Fruit fly (Drosophila melanogaster) whole organism, prepupa: Measurements from ENCODE around the gene CG43373.

Source experiments
- Blimp-1 ChIP-seq: fragments of 200-800 bp; sonication (Bioruptor generic); optimal IDR thresholded peaks from 3 replicates; lab custom pipeline; 2017; ENCODE audit warnings: missing biosample characterization, missing genetic modification characterization, mild to moderate bottlenecking, moderate library complexity, missing genetic modification reagents
- CG10631 ChIP-seq: fragments of 200-800 bp; sonication (Bioruptor generic); optimal IDR thresholded peaks from 2 replicates; lab custom pipeline; 2016; ENCODE audit warnings: missing biosample characterization, missing genetic modification characterization
- CG10669 ChIP-seq: fragments of 200-800 bp; sonication (Bioruptor generic); optimal IDR thresholded peaks from 3 replicates; lab custom pipeline; 2018; ENCODE audit warnings: missing biosample characterization, mild to moderate bottlenecking, missing genetic modification characterization, moderate library complexity
- CG11294 ChIP-seq: fragments of 200-800 bp; sonication (Bioruptor generic); IDR thresholded peaks from 2 replicates; pipeline ENCODE4 v1.3.6; 2022; ENCODE audit warnings: missing biosample characterization, missing genetic modification characterization
- CG11762 ChIP-seq: fragments of 200-800 bp; sonication (Bioruptor generic); optimal IDR thresholded peaks from 3 replicates; lab custom pipeline; 2016; ENCODE audit warnings: missing biosample characterization, missing genetic modification characterization; ENCODE audit not compliant: insufficient read depth
- CG11902 ChIP-seq: fragments of 200-800 bp; sonication (Bioruptor generic); optimal IDR thresholded peaks from 3 replicates; lab custom pipeline; 2016; ENCODE audit warnings: missing biosample characterization, missing genetic modification characterization
- CG15336 ChIP-seq: fragments of 200-800 bp; sonication (Bioruptor generic); IDR thresholded peaks from 2 replicates; pipeline ENCODE4 v1.3.6; 2022; ENCODE audit warnings: missing biosample characterization, missing genetic modification characterization
- CG1621 ChIP-seq: fragments of 200-800 bp; sonication (Bioruptor generic); optimal IDR thresholded peaks from 3 replicates; lab custom pipeline; 2018; ENCODE audit warnings: missing biosample characterization, mild to moderate bottlenecking, missing genetic modification characterization
- CG16779 ChIP-seq: fragments of 200-800 bp; sonication (Bioruptor generic); optimal IDR thresholded peaks from 3 replicates; lab custom pipeline; 2017; ENCODE audit warnings: missing biosample characterization, mild to moderate bottlenecking, missing genetic modification characterization
- CG3919 ChIP-seq: fragments of 200-800 bp; sonication (Bioruptor generic); optimal IDR thresholded peaks from 3 replicates; lab custom pipeline; 2016; ENCODE audit warnings: missing biosample characterization, missing genetic modification characterization
- CG6163 ChIP-seq: fragments of 200-800 bp; sonication (Bioruptor generic); IDR thresholded peaks from 3 replicates; pipeline ENCODE4 v1.3.6; 2022; ENCODE audit warnings: missing biosample characterization, missing genetic modification characterization
- CG6276 ChIP-seq: fragments of 200-800 bp; sonication (Bioruptor generic); optimal IDR thresholded peaks from 2 replicates; lab custom pipeline; 2017; ENCODE audit warnings: missing biosample characterization, mild to moderate bottlenecking, missing genetic modification characterization
- CG6792 ChIP-seq: fragments of 200-800 bp; sonication (Bioruptor generic); optimal IDR thresholded peaks from 3 replicates; lab custom pipeline; 2016; ENCODE audit warnings: missing biosample characterization, missing genetic modification characterization
- CG6854 ChIP-seq: fragments of 200-800 bp; sonication (Bioruptor generic); optimal IDR thresholded peaks from 2 replicates; lab custom pipeline; 2017; ENCODE audit warnings: missing biosample characterization, mild to moderate bottlenecking, missing genetic modification characterization
- CG7368 ChIP-seq: fragments of 200-800 bp; sonication (Bioruptor generic); optimal IDR thresholded peaks from 3 replicates; lab custom pipeline; 2016; ENCODE audit warnings: missing biosample characterization, missing genetic modification characterization
- CG8119 ChIP-seq: fragments of 200-800 bp; sonication (Bioruptor generic); IDR thresholded peaks from 3 replicates; pipeline ENCODE4 v1.3.6; 2022; ENCODE audit warnings: missing biosample characterization, missing genetic modification characterization
- CG8319 ChIP-seq: fragments of 200-800 bp; sonication (Bioruptor generic); optimal IDR thresholded peaks from 3 replicates; lab custom pipeline; 2016; ENCODE audit warnings: missing biosample characterization, missing genetic modification characterization
- CG8632 ChIP-seq: fragments of 200-800 bp; sonication (Bioruptor generic); optimal IDR thresholded peaks from 3 replicates; lab custom pipeline; 2016; ENCODE audit warnings: missing biosample characterization, missing genetic modification characterization
- CG9139 ChIP-seq: fragments of 200-800 bp; sonication (Bioruptor generic); optimal IDR thresholded peaks from 3 replicates; lab custom pipeline; 2017; ENCODE audit warnings: missing biosample characterization, mild to moderate bottlenecking, missing genetic modification characterization
- Eip75B ChIP-seq: fragments of 200-800 bp; sonication (Bioruptor generic); optimal IDR thresholded peaks from 3 replicates; lab custom pipeline; 2016; ENCODE audit warnings: missing biosample characterization, missing genetic modification characterization
- Eip78C ChIP-seq: fragments of 200-800 bp; sonication (Bioruptor generic); peaks from one replicate; lab custom pipeline; 2016; ENCODE audit warnings: missing biosample characterization, missing genetic modification characterization
- Gug ChIP-seq: fragments of 200-800 bp; sonication (Bioruptor generic); IDR thresholded peaks from 2 replicates; pipeline ENCODE4 v1.3.6; 2022; ENCODE audit warnings: missing biosample characterization, missing genetic modification characterization
- Hr38 ChIP-seq: sonication (Bioruptor generic); optimal IDR thresholded peaks from 2 replicates; lab custom pipeline; 2016; ENCODE audit warnings: missing biosample characterization, missing genetic modification characterization
- Hr39 ChIP-seq: fragments of 200-800 bp; sonication (Bioruptor generic); optimal IDR thresholded peaks from 2 replicates; lab custom pipeline; 2016; ENCODE audit warnings: missing biosample characterization, missing genetic modification characterization
- Lpt ChIP-seq: fragments of 200-800 bp; sonication (Bioruptor generic); optimal IDR thresholded peaks from 3 replicates; lab custom pipeline; 2016; ENCODE audit warnings: missing biosample characterization, missing genetic modification characterization
- Met ChIP-seq: fragments of 200-800 bp; sonication (Bioruptor generic); optimal IDR thresholded peaks from 3 replicates; lab custom pipeline; 2016; ENCODE audit warnings: missing biosample characterization, missing genetic modification characterization
- OdsH ChIP-seq: fragments of 200-800 bp; sonication (Bioruptor generic); optimal IDR thresholded peaks from 3 replicates; lab custom pipeline; 2016; ENCODE audit warnings: missing biosample characterization, missing genetic modification characterization
- Smox ChIP-seq: fragments of 200-800 bp; sonication (Bioruptor generic); optimal IDR thresholded peaks from 3 replicates; lab custom pipeline; 2016; ENCODE audit warnings: missing biosample characterization, missing genetic modification characterization
- Sox102F ChIP-seq: fragments of 200-800 bp; sonication (Bioruptor generic); optimal IDR thresholded peaks from 2 replicates; lab custom pipeline; 2016; ENCODE audit warnings: missing biosample characterization, mild to moderate bottlenecking, missing genetic modification characterization
- Sox15 ChIP-seq: fragments of 200-800 bp; sonication (Bioruptor generic); optimal IDR thresholded peaks from 3 replicates; lab custom pipeline; 2016; ENCODE audit warnings: missing biosample characterization, missing genetic modification characterization
- achi ChIP-seq: fragments of 200-800 bp; sonication (Bioruptor generic); optimal IDR thresholded peaks from 3 replicates; lab custom pipeline; 2016; ENCODE audit warnings: missing biosample characterization, missing genetic modification characterization
- acj6 ChIP-seq: fragments of 200-800 bp; sonication (Bioruptor generic); optimal IDR thresholded peaks from 3 replicates; lab custom pipeline; 2016; ENCODE audit warnings: missing biosample characterization, missing genetic modification characterization
- cyc ChIP-seq: fragments of 200-800 bp; sonication (Bioruptor generic); optimal IDR thresholded peaks from 3 replicates; lab custom pipeline; 2016; ENCODE audit warnings: missing biosample characterization, missing genetic modification characterization
- dac ChIP-seq: fragments of 200-800 bp; sonication (Bioruptor generic); optimal IDR thresholded peaks from 2 replicates; lab custom pipeline; 2017; ENCODE audit warnings: missing biosample characterization, mild to moderate bottlenecking, missing genetic modification characterization
- dsx ChIP-seq: fragments of 200-800 bp; optimal IDR thresholded peaks from 3 replicates; lab custom pipeline; 2019; ENCODE audit warnings: missing biosample characterization, mild to moderate bottlenecking, missing genetic modification characterization, moderate library complexity; ENCODE audit not compliant: poor library complexity, severe bottlenecking
- eg ChIP-seq: fragments of 200-800 bp; sonication (Bioruptor generic); IDR thresholded peaks from 3 replicates; pipeline ENCODE4 v1.3.6; 2022; ENCODE audit warnings: missing biosample characterization, missing genetic modification characterization
- esn ChIP-seq: fragments of 200-800 bp; sonication (Bioruptor generic); optimal IDR thresholded peaks from 2 replicates; lab custom pipeline; 2016; ENCODE audit warnings: missing biosample characterization, mild to moderate bottlenecking, missing genetic modification characterization, moderate library complexity
- fd59A ChIP-seq: fragments of 200-800 bp; sonication (Bioruptor generic); optimal IDR thresholded peaks from 2 replicates; lab custom pipeline; 2017; ENCODE audit warnings: missing biosample characterization, mild to moderate bottlenecking, missing genetic modification characterization, missing genetic modification reagents
- fd85E ChIP-seq: fragments of 200-800 bp; sonication (Bioruptor generic); optimal IDR thresholded peaks from 3 replicates; lab custom pipeline; 2016; ENCODE audit warnings: missing biosample characterization, missing genetic modification characterization
- fkh ChIP-seq: fragments of 200-800 bp; sonication (Bioruptor generic); optimal IDR thresholded peaks from 3 replicates; lab custom pipeline; 2017; ENCODE audit warnings: missing biosample characterization, mild to moderate bottlenecking, missing genetic modification characterization, moderate library complexity
- lz ChIP-seq: fragments of 200-800 bp; sonication (Bioruptor generic); optimal IDR thresholded peaks from 3 replicates; lab custom pipeline; 2016; ENCODE audit warnings: missing biosample characterization, missing genetic modification characterization
- net ChIP-seq: fragments of 200-800 bp; sonication (Bioruptor generic); optimal IDR thresholded peaks from 3 replicates; lab custom pipeline; 2016; ENCODE audit warnings: missing biosample characterization, missing genetic modification characterization
- salr ChIP-seq, 2 experiments: fragments of 200-800 bp; sonication (Bioruptor generic); optimal IDR thresholded peaks; 3 replicates each; lab custom pipeline; 2016 to 2018; ENCODE audit warnings: missing biosample characterization in 2 of 2, missing genetic modification characterization in 2 of 2, mild to moderate bottlenecking in 1 of 2
- svp ChIP-seq: fragments of 200-800 bp; sonication (Bioruptor generic); peaks from one replicate; lab custom pipeline; 2016; ENCODE audit warnings: missing biosample characterization, missing genetic modification characterization
- topi ChIP-seq: fragments of 200-800 bp; sonication (Bioruptor generic); optimal IDR thresholded peaks from 3 replicates; lab custom pipeline; 2016; ENCODE audit warnings: missing biosample characterization, missing genetic modification characterization

Gene CG43373

DNA sequence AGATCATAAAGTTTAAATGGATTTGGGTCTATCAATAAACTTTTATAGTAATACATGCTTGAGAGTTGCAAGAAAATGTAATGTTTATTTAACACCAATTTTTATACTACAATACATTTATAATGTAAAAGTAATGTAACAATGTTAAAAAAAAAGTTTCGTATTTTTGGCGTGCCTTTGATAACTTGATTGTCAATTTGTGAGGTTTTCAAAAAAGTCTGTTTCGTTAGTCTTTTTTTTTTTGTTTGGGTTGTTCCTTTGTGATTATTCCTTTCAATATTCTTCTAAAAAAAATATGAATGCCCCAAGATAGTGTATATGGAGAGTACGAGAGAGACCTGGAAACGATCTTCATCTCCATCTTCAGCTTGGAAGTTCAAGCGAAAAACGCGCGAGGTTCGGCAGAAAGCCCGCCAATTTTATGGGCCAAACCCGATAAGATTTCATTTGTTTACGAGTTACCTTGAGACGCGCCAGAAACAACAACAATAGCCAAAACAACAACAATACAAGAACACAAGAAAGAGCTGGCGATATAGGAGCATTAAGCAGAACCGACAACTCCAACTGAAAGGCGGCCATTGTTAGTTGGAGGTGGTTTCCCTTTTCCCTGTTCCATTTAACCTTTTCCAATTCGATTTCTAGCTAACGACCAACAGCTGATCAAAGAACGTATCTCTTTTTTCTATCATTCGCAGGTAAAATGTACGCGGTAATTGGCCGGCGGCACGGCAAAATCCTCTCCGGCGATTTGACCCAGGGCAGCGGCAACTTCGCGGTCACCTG is 58.2 kb downstream of the CG43373 start (continued):
- TF ChIP-seq net (GFP tag; lab: Kevin White, UChicago) (peak; percentile 22), acj6 (GFP tag; lab: Kevin White, UChicago) (peak; percentile 44), cyc (peak; percentile 32), CG10669 (peak; percentile 3), CG3919 (GFP tag; lab: Kevin White, UChicago) (peak; percentile 44), CG6792 (GFP tag; lab: Kevin White, UChicago) (peak; percentile 40)

DNA sequence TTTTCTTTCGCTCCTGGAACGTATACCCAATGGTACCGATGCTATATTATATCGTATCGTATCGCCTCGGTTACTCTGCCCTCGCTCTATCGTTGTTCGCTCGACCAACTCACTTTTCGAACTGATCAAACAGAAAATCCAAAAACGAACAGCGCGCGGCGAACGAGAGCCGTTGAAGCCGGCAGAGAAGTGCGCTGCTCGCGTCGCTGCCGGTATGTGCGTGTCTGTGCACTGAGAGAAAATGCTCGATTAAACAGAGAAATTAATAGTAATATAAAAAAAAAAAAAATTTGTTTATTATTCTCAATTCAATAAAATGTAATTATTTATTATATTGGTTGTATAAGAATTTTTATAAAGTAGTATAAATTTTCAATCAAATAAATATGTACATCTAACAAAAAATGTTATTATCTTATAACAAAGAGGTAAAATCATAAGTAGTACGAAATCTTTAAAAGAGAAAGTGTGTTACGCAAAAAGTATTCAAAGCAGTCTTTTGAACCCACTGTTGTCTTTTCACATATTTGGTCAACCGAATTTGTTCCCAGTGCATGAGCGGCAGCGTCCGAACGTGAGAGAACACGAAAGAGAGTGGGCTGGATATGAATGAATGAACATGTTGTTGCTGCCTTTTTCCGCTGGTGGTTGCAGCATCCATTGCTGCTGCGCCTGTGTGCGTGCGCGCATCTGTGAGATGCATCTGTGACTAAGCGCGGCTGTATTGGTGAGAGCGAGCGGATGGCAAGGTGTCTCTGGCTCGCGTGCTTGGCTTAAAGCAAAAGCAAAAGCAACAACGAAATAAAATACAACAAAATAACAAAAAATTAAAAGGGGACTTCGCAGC is 59.4 kb downstream of the CG43373 start, which contains the start of gene aos:
Gene aos (minus strand): TSS at position 127 of the 847 bp plus-strand sequence.
- TF ChIP-seq net (GFP tag; lab: Kevin White, UChicago) = peak; percentile 91
- TF ChIP-seq CG3919 (GFP tag; lab: Kevin White, UChicago) = peak; percentile 96
- TF ChIP-seq CG6854 (GFP tag; lab: Kevin White, UChicago) = peak; percentile 80
- TF ChIP-seq fd85E (GFP tag; lab: Kevin White, UChicago) = peak; percentile 35
- peak; percentile 75 for TF ChIP-seq CG16779 (tag; lab: Kevin White, UChicago)
- peak; percentile 93 for TF ChIP-seq OdsH (GFP tag; lab: Kevin White, UChicago)
- TF ChIP-seq fkh (GFP tag; lab: Kevin White, UChicago) = peak; percentile 59
- TF ChIP-seq CG9139 (GFP tag; lab: Kevin White, UChicago) = peak; percentile 19
- TF ChIP-seq CG8119 (GFP tag; lab: Robert Waterston, UW) = peak; percentile 95
- peak; percentile 83 for TF ChIP-seq dac (GFP tag; lab: Kevin White, UChicago)
- TF ChIP-seq achi (GFP tag; lab: Kevin White, UChicago) = peak; percentile 93
- no peak for TF ChIP-seq Hr38 (GFP tag; lab: Kevin White, UChicago)
- peak; percentile 43 for TF ChIP-seq Eip78C (GFP tag; lab: Kevin White, UChicago)
- TF ChIP-seq dsx (GFP tag; lab: Kevin White, UChicago) = peak; percentile 86
- TF ChIP-seq lz (GFP tag; lab: Kevin White, UChicago) = peak; percentile 87
- TF ChIP-seq svp (GFP tag; lab: Kevin White, UChicago) = peak; percentile 80
- peak; percentile 92 for TF ChIP-seq CG6792 (GFP tag; lab: Kevin White, UChicago)
- TF ChIP-seq CG11902 (GFP tag; lab: Kevin White, UChicago) = peak; percentile 85
- peak; percentile 97 for TF ChIP-seq CG8632 (GFP tag; lab: Kevin White, UChicago)
- TF ChIP-seq cyc = peak; percentile 84
- peak; percentile 91 for TF ChIP-seq CG6276 (GFP tag; lab: Kevin White, UChicago)
- peak; percentile 87 for TF ChIP-seq Sox15 (GFP tag; lab: Kevin White, UChicago)
- TF ChIP-seq CG10669 = peak; percentile 85
- TF ChIP-seq CG1621 = peak; percentile 56
- peak; percentile 57; the same call in 2 of the 3 replicates for TF ChIP-seq CG6163 (GFP tag; lab: Robert Waterston, UW)
- peak; percentile 83 for TF ChIP-seq Sox102F (GFP tag; lab: Kevin White, UChicago)
- peak; percentile 94 for TF ChIP-seq acj6 (GFP tag; lab: Kevin White, UChicago)
- TF ChIP-seq CG11762 (GFP tag; lab: Kevin White, UChicago) = peak; percentile 90
- peak; percentile 80 for TF ChIP-seq Gug (GFP tag; lab: Robert Waterston, UW)
- peak; percentile 78 for TF ChIP-seq Hr39 (GFP tag; lab: Kevin White, UChicago)
- peak; percentile 71 for TF ChIP-seq Eip75B
- peak; percentile 77 for TF ChIP-seq topi (GFP tag; lab: Kevin White, UChicago)
- TF ChIP-seq Blimp-1 (GFP tag; lab: Kevin White, UChicago) = peak; percentile 78
- peak; percentile 94 for TF ChIP-seq esn (GFP tag; lab: Kevin White, UChicago)
- TF ChIP-seq fd59A (GFP tag; lab: Kevin White, UChicago) = peak; percentile 82
- peak; percentile 92; the same call in 1 of the 2 replicates for TF ChIP-seq CG15336 (GFP tag; lab: Robert Waterston, UW)
- peak; percentile 95 for TF ChIP-seq CG10631 (GFP tag; lab: Kevin White, UChicago)
- peak; percentile 72 for TF ChIP-seq CG8319 (GFP tag; lab: Kevin White, UChicago)
- peak; percentile 52 to 98 for TF ChIP-seq salr (GFP tag; optimal IDR thresholded peaks at IDR 0.05; lab: Kevin White, UChicago)
- peak; percentile 84 for TF ChIP-seq CG7368 (GFP tag; lab: Kevin White, UChicago)
- peak; percentile 80 for TF ChIP-seq Met (GFP tag; lab: Kevin White, UChicago)
- TF ChIP-seq Lpt (GFP tag; lab: Kevin White, UChicago) = peak; percentile 88
- TF ChIP-seq eg (GFP tag; lab: Robert Waterston, UW) = peak; percentile 75; the same call in 2 of the 3 replicates
- peak; percentile 74; the same call in 1 of the 2 replicates for TF ChIP-seq CG11294
- peak; percentile 76 for TF ChIP-seq Smox (GFP tag; lab: Kevin White, UChicago)
